Worm (Caenorhabditis elegans) whole organism, L1 larva: ENCODE results near the gene spp-1.

Experiments
- egl-27 ChIP-seq, 2 experiments: fragments of 150-350 bp in 1 of 2; sonication (generic microtip); optimal IDR thresholded peaks; 3 replicates each; lab custom pipeline; 2017 to 2018; ENCODE audit warnings: missing biosample characterization in 2 of 2, missing genetic modification characterization in 2 of 2, missing genetic modification reagents in 2 of 2
- sptf-1 ChIP-seq: fragments of 150-350 bp; optimal IDR thresholded peaks from 2 replicates; lab custom pipeline; 2014; ENCODE audit warnings: missing biosample characterization, missing genetic modification characterization
- tbx-2 ChIP-seq: sonication (generic microtip); optimal IDR thresholded peaks from 2 replicates; lab custom pipeline; 2016; ENCODE audit warnings: missing genetic modification characterization, missing compliant biosample characterization
- zag-1 ChIP-seq: fragments of 150-350 bp; optimal IDR thresholded peaks from 2 replicates; lab custom pipeline; 2014; ENCODE audit warnings: missing biosample characterization, missing genetic modification characterization

- TF ChIP-seq zag-1 (tag; lab: Kevin White, UChicago): no peak
- no peak for TF ChIP-seq sptf-1 (tag; lab: Kevin White, UChicago)
- no peak for TF ChIP-seq tbx-2 (tag; lab: Kevin White, UChicago)
- no peak for TF ChIP-seq egl-27 (tag; optimal IDR thresholded peaks at IDR 0.05; lab: Kevin White, UChicago)
Measured at ce11 chrIII:10364656-10365055, 9.2 kb upstream of the spp-1 start, which contains the start of gene tbc-8.
